Worm (Caenorhabditis elegans): ENCODE data around the gene inx-10.

- TF ChIP-seq ztf-23 (GFP tag; IDR thresholded peaks at IDR 0.05) (no peak), ztf-29 (GFP tag; IDR thresholded peaks at IDR 0.05) (no peak), cog-1 (tag; optimal IDR thresholded peaks at IDR 0.05) (no peak)
Observed at ce11 chrV:9219390-9219733, 12.1 kb upstream of the inx-10 start.
